Worm (Caenorhabditis elegans) whole organism, L4 larva: ENCODE data around the gene pmk-3.

Experiments
- D1046.2 ChIP-seq: fragments of 200-800 bp; sonication (Bioruptor generic); IDR thresholded peaks from 2 replicates; pipeline ENCODE4 v1.3.6; 2022; ENCODE audit warnings: missing genetic modification characterization, missing compliant biosample characterization
- aly-2 ChIP-seq: sonication (generic microtip); optimal IDR thresholded peaks from 2 replicates; lab custom pipeline; 2018; ENCODE audit warnings: missing biosample characterization, missing genetic modification characterization
- ama-1 ChIP-seq: fragments of 150-350 bp; optimal IDR thresholded peaks from 2 replicates; lab custom pipeline; 2014; ENCODE audit warnings: inconsistent platforms, mixed read lengths
- ces-1 ChIP-seq: fragments of 150-350 bp; sonication (generic microtip); optimal IDR thresholded peaks from 4 replicates; lab custom pipeline; 2014; ENCODE audit warnings: missing biosample characterization, missing genetic modification reagents, missing genetic modification characterization
- lir-3 ChIP-seq: sonication (generic microtip); optimal IDR thresholded peaks from 2 replicates; lab custom pipeline; 2016; ENCODE audit warnings: mild to moderate bottlenecking, missing genetic modification characterization, missing compliant biosample characterization
- mep-1 ChIP-seq: fragments of 150-350 bp; sonication (generic microtip); optimal IDR thresholded peaks from 3 replicates; lab custom pipeline; 2014; ENCODE audit warnings: missing biosample characterization, missing genetic modification characterization
- nhr-25 ChIP-seq: sonication (generic microtip); optimal IDR thresholded peaks from 2 replicates; lab custom pipeline; 2017; ENCODE audit warnings: missing genetic modification characterization, mild to moderate bottlenecking, missing compliant biosample characterization, antibody characterized with exemption, moderate library complexity, borderline replicate concordance; ENCODE audit not compliant: insufficient read depth
- nhr-41 ChIP-seq: fragments of 200-800 bp; sonication (Bioruptor generic); IDR thresholded peaks from 2 replicates; pipeline ENCODE4 v1.3.6; 2022; ENCODE audit warnings: missing genetic modification reagents, missing genetic modification characterization, missing compliant biosample characterization
- nhr-76 ChIP-seq: fragments of 150-350 bp; optimal IDR thresholded peaks from 2 replicates; lab custom pipeline; 2014; ENCODE audit warnings: missing biosample characterization, missing genetic modification characterization
- unc-39 ChIP-seq: sonication (generic microtip); optimal IDR thresholded peaks from 2 replicates; lab custom pipeline; 2017; ENCODE audit warnings: missing biosample characterization, missing genetic modification characterization
- unc-62 ChIP-seq, 3 experiments: fragments of 150-350 bp in 1 of 3; sonication (generic microtip); optimal IDR thresholded peaks in 2 of 3; peaks in 1 of 3; 1 replicate in 1 of 3; 2 replicates in 2 of 3; lab custom pipeline; 2014 to 2017; ENCODE audit warnings: missing biosample characterization in 3 of 3, missing genetic modification characterization in 3 of 3, missing genetic modification reagents in 3 of 3, missing genotype in 1 of 3
- zag-1 ChIP-seq: fragments of 150-350 bp; optimal IDR thresholded peaks from 2 replicates; lab custom pipeline; 2014; ENCODE audit warnings: missing biosample characterization, missing genetic modification characterization
- ztf-11 ChIP-seq: fragments of 150-350 bp; optimal IDR thresholded peaks from 2 replicates; lab custom pipeline; 2014; ENCODE audit warnings: missing biosample characterization, missing genetic modification characterization

DNA sequence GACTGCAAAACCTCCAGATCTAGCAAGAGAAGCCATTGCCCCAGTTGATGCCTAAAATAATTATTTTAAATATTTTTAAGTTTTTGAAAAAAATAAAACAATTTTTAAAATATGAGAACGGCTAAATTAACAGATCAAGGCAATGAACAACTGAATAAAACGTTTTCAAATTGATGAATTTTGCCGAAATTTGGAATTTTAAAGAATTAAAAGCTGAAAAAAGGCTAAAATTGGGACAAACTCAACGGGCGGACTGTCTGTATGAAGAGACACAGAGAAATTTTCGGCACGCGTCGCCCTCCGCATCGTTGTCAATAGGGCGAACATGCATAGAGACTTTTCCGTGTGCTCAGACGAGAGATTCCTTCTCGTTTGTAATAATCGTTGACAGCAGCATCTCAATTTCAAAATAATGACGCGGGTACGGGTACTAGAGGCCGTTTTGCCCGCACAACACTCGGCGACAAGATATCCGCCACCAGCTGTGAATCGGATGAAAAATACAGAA, 3.0 kb upstream of the pmk-3 start, which contains the start of the genes isp-1 and islo-1:
- TF ChIP-seq ces-1 (GFP tag; lab: Kevin White, UChicago) (no peak), nhr-25 (tag; lab: Kevin White, UChicago) (peak; percentile 33), unc-39 (tag; lab: Kevin White, UChicago) (no peak), aly-2 (no peak), ztf-11 (tag; lab: Kevin White, UChicago) (no peak), D1046.2 (no peak), nhr-41 (GFP tag; lab: Robert Waterston, UW) (no peak), mep-1 (tag; lab: Kevin White, UChicago) (peak; percentile 69), unc-62 (GFP tag; optimal IDR thresholded peaks at IDR 0.05 in 1 of 2; lab: Kevin White, UChicago) (no peak), unc-62 (tag; optimal IDR thresholded peaks at IDR 0.05; lab: Kevin White, UChicago) (no peak), ama-1 (lab: Kevin White, UChicago) (peak; percentile 75), lir-3 (tag; lab: Kevin White, UChicago) (no peak), nhr-76 (tag; lab: Kevin White, UChicago) (no peak), zag-1 (tag; lab: Kevin White, UChicago) (no peak)
